Fruit fly (Drosophila melanogaster) whole organism, wandering third instar larva: Measurements from ENCODE around the gene puc.
A peak's percentile ranks its signal among the peaks of the same experiment; 100 is the strongest.

Experiments
- Abd-B ChIP-seq: fragments of >200 bp; optimal IDR thresholded peaks from 2 replicates; lab custom pipeline; 2017; ENCODE audit warnings: missing biosample characterization, missing genetic modification characterization
- Dfd ChIP-seq: fragments of >200 bp; optimal IDR thresholded peaks from 2 replicates; lab custom pipeline; 2017; ENCODE audit warnings: missing biosample characterization, missing genetic modification characterization
- Hnf4 ChIP-seq: fragments of 200-800 bp; sonication (Bioruptor generic); optimal IDR thresholded peaks from 2 replicates; lab custom pipeline; 2016; ENCODE audit warnings: missing biosample characterization, mild to moderate bottlenecking, missing genetic modification characterization
- Jra ChIP-seq: sonication (Bioruptor generic); optimal IDR thresholded peaks from 2 replicates; lab custom pipeline; 2016; ENCODE audit warnings: missing biosample characterization, missing genetic modification characterization
- OdsH ChIP-seq: fragments of 200-800 bp; sonication (Bioruptor generic); optimal IDR thresholded peaks from 2 replicates; lab custom pipeline; 2016; ENCODE audit warnings: missing biosample characterization, mild to moderate bottlenecking, missing genetic modification characterization
- br ChIP-seq: fragments of 200-800 bp; sonication (Bioruptor generic); optimal IDR thresholded peaks from 2 replicates; lab custom pipeline; 2016; ENCODE audit warnings: missing biosample characterization, missing genetic modification characterization
- dl ChIP-seq, 2 experiments: fragments of 175-275, 200-275 bp in 1 of 2; fragments of 200-275 bp in 1 of 2; sonication (Bioruptor generic); optimal IDR thresholded peaks; lab custom pipeline; 2018; ENCODE audit warnings: mild to moderate bottlenecking in 2 of 2, missing biosample characterization in 2 of 2, missing genetic modification characterization in 2 of 2, moderate library complexity in 2 of 2; ENCODE audit not compliant: partially characterized antibody in 2 of 2, insufficient read depth in 1 of 2
- foxo ChIP-seq, 2 experiments: fragments of 200-800 bp; sonication (Bioruptor generic); optimal IDR thresholded peaks; 2 replicates in 1 of 2; 3 replicates in 1 of 2; lab custom pipeline; 2016 to 2017; ENCODE audit warnings: missing biosample characterization in 2 of 2, missing genetic modification characterization in 2 of 2
- jim ChIP-seq: fragments of 175-275, 200-325 bp; sonication (Bioruptor generic); optimal IDR thresholded peaks from 2 replicates; lab custom pipeline; 2016; ENCODE audit warnings: missing biosample characterization, mild to moderate bottlenecking, missing genetic modification characterization
- psq ChIP-seq: fragments of 200-800 bp; sonication (Bioruptor generic); optimal IDR thresholded peaks from 3 replicates; lab custom pipeline; 2017; ENCODE audit warnings: missing biosample characterization, mild to moderate bottlenecking, missing genetic modification characterization, moderate library complexity
- sv ChIP-seq: fragments of 200-800 bp; sonication (Bioruptor generic); optimal IDR thresholded peaks from 3 replicates; lab custom pipeline; 2016; ENCODE audit warnings: missing biosample characterization, missing genetic modification characterization
- usp ChIP-seq: fragments of >200 bp; optimal IDR thresholded peaks from 2 replicates; lab custom pipeline; 2017; ENCODE audit warnings: missing biosample characterization, missing genetic modification characterization
- woc ChIP-seq: sonication (Bioruptor generic); optimal IDR thresholded peaks from 2 replicates; lab custom pipeline; 2016; ENCODE audit warnings: missing biosample characterization, mild to moderate bottlenecking, missing genetic modification characterization

DNA sequence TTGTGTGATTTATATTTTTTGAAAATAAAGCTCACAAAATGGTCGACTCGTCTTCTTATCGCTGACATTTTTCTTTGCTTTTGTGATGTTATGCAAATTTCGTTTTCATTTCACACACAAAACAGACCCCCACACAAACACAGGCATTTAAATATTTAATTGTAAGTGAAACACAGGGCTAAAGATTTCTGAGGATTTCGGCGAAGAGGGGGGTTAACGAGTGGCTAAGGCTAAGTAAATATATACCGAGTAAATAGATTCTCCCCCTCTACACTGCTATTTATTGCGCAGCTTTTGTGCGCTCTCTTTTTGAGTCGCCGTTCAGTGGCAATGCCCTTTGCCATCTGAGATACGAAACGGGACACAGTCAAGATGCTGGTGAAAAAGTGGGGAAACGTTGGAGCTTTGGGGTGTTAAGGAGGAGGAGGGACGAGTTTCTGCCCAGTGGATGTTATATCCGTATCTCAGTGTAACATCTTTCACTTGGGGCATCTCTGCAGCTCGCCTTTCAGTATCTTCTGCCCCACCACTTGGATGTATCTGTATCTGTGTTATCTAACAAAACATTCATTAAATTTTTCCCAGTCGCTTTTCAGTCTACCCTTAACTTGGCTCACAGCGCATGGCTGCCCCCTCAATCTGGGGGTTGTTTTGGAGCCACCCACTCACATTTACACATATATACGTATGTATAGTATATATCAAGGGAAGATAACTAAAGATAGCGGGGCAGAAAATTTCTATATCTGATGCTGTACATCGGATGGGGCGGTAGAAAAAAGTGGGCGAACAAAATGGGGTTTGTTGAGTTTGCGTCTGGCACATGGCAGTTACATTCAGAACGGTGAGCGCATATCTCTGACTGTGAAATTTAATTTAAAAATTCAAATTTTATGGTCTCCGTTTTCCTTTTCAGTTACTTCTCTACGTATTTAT, 50.9 kb downstream of the puc start:
- no peak for TF ChIP-seq dl (GFP tag; optimal IDR thresholded peaks at IDR 0.05; lab: Kevin White, UChicago; ENCODE audit: insufficient read depth in 1 of 2, partially characterized antibody in 2 of 2)
- TF ChIP-seq jim: no peak
- TF ChIP-seq woc (GFP tag; lab: Kevin White, UChicago): no peak
- TF ChIP-seq Hnf4 (GFP tag; lab: Kevin White, UChicago): no peak
- TF ChIP-seq Jra (GFP tag; lab: Kevin White, UChicago): no peak
- no peak for TF ChIP-seq br
- TF ChIP-seq OdsH (GFP tag; lab: Kevin White, UChicago): no peak
- no peak for TF ChIP-seq psq (GFP tag; lab: Kevin White, UChicago)
- no peak for TF ChIP-seq sv
- no peak for TF ChIP-seq usp (GFP tag; lab: Kevin White, UChicago)
- TF ChIP-seq Dfd (GFP tag; lab: Kevin White, UChicago): peak; percentile 15
- no peak for TF ChIP-seq foxo (GFP tag; optimal IDR thresholded peaks at IDR 0.05; lab: Kevin White, UChicago)
- TF ChIP-seq Abd-B (GFP tag; lab: Kevin White, UChicago): no peak
